Worm (Caenorhabditis elegans): ENCODE data around the gene F59E12.8.

The F59E12.8 gene

DNA sequence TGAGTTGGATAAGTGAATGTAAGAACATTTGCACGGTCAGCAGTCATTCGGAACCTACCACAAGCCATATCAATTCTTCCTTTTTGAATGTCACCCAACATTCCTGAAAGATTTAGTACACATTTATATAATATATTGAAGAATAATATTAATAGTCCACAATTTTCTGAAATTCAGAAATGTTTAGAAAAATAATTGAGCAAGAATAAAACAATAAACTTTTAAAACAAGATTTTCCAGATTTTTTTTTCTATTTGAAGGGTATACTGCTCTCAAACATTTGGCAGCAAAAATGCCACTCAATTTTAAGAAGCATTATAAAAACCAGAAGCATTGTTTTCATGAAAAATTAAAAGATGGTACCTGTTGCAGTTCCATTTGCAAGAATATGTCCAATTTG is at the start of gene F59E12.8:
Gene F59E12.8 (minus strand): TSS at position 101 of the 400 bp plus-strand sequence.
- no peak for TF ChIP-seq unc-120 (tag; optimal IDR thresholded peaks at IDR 0.05; ENCODE audit: poor library complexity, severe bottlenecking)
- TF ChIP-seq blmp-1 (tag; optimal IDR thresholded peaks at IDR 0.05): no peak
- no peak for TF ChIP-seq tbx-8 (GFP tag; optimal IDR thresholded peaks at IDR 0.05)
- no peak for TF ChIP-seq ztf-11 (tag; optimal IDR thresholded peaks at IDR 0.05)
- no peak for TF ChIP-seq mab-5 (tag; optimal IDR thresholded peaks at IDR 0.05)
- TF ChIP-seq unc-62 (GFP tag; optimal IDR thresholded peaks at IDR 0.05): no peak
- TF ChIP-seq drap-1 (GFP tag; optimal IDR thresholded peaks at IDR 0.05): no peak
- no peak for TF ChIP-seq lsy-2 (tag; optimal IDR thresholded peaks at IDR 0.05)
- no peak for TF ChIP-seq bed-3 (GFP tag; optimal IDR thresholded peaks at IDR 0.05)
- no peak for TF ChIP-seq zip-8 (tag; optimal IDR thresholded peaks at IDR 0.05)
- no peak for TF ChIP-seq nhr-28 (tag; optimal IDR thresholded peaks at IDR 0.05)
- TF ChIP-seq elt-1 (tag; optimal IDR thresholded peaks at IDR 0.05; ENCODE audit: borderline replicate concordance, insufficient read depth): no peak
- no peak for TF ChIP-seq elt-3 (tag; optimal IDR thresholded peaks at IDR 0.05)
- no peak for TF ChIP-seq lin-32 (GFP tag; optimal IDR thresholded peaks at IDR 0.05)
- no peak for TF ChIP-seq M03D4.4 (tag; optimal IDR thresholded peaks at IDR 0.05)

DNA sequence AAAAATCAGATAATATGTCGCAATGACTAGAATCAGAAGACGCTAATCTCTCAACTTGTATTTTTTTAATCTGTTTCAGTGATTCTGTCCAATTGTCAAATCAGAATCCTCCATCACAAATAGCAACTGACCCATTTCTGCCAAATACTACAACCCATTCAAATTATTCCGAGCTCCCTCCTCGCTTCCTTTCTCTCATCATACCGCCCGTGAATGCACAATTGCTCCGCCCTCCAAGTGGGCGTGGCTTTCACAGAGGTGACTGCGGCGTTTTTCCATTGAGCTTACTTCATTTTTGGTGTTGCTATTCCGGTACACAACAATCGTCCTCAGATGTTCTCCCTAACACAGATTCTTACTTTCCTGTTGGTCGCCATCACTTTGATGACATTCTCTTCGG is 44.0 kb upstream of the F59E12.8 start, which contains the start of gene flp-27:
Gene flp-27 (plus strand): TSS at position 301 of the 400 bp plus-strand sequence.
- TF ChIP-seq sem-2 (GFP tag; optimal IDR thresholded peaks at IDR 0.05) (no peak), ztf-11 (tag; optimal IDR thresholded peaks at IDR 0.05) (no peak), ceh-83 (GFP tag; optimal IDR thresholded peaks at IDR 0.05) (no peak), ham-2 (GFP tag; optimal IDR thresholded peaks at IDR 0.05) (no peak), ces-1 (GFP tag; optimal IDR thresholded peaks at IDR 0.05) (no peak), ceh-39 (tag; optimal IDR thresholded peaks at IDR 0.05) (no peak), tbx-8 (GFP tag; optimal IDR thresholded peaks at IDR 0.05) (no peak), unc-120 (tag; optimal IDR thresholded peaks at IDR 0.05; ENCODE audit: poor library complexity, severe bottlenecking) (no peak), nhr-2 (tag; optimal IDR thresholded peaks at IDR 0.05) (no peak), unc-62 (GFP tag; optimal IDR thresholded peaks at IDR 0.05) (no peak), cnd-1 (tag; optimal IDR thresholded peaks at IDR 0.05) (no peak), nhr-12 (tag; optimal IDR thresholded peaks at IDR 0.05) (no peak), flh-1 (GFP tag; optimal IDR thresholded peaks at IDR 0.05) (no peak), mep-1 (tag; optimal IDR thresholded peaks at IDR 0.05) (no peak), M03D4.4 (tag; optimal IDR thresholded peaks at IDR 0.05) (no peak), blmp-1 (tag; optimal IDR thresholded peaks at IDR 0.05) (no peak), unc-39 (tag; optimal IDR thresholded peaks at IDR 0.05) (no peak), elt-1 (tag; optimal IDR thresholded peaks at IDR 0.05; ENCODE audit: borderline replicate concordance, insufficient read depth) (no peak), ceh-43 (GFP tag; optimal IDR thresholded peaks at IDR 0.05) (no peak), lin-32 (GFP tag; optimal IDR thresholded peaks at IDR 0.05) (no peak)

DNA sequence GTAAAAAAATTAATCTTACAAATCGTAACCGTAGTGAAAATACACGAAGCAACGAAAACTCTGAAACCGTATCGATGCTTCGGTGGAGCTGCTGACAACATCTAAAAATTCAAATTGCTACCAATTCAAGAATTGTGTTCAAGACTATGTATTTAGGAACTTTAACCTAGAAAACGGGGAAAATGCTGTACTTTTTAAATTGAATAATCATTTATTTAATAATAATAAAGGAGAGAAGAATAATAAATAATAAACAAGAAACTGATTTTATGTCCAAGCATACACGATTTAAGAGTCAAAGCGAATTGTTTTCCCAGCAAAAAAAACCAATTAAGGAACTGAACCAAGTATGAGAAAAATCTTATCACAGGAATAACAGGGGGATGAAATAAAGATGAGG is 32.9 kb upstream of the F59E12.8 start, which contains the start of gene C25H3.17:
Gene C25H3.17 (minus strand): TSS at position 101 of the 400 bp plus-strand sequence.
- TF ChIP-seq nhr-12 (tag; optimal IDR thresholded peaks at IDR 0.05) (no peak), bed-3 (GFP tag; optimal IDR thresholded peaks at IDR 0.05) (no peak), nhr-76 (tag; optimal IDR thresholded peaks at IDR 0.05) (no peak), nhr-237 (tag; optimal IDR thresholded peaks at IDR 0.05) (no peak), ham-2 (GFP tag; optimal IDR thresholded peaks at IDR 0.05) (no peak), ces-1 (GFP tag; optimal IDR thresholded peaks at IDR 0.05) (no peak), tbx-8 (GFP tag; optimal IDR thresholded peaks at IDR 0.05) (no peak), lsy-2 (tag; optimal IDR thresholded peaks at IDR 0.05) (no peak)

DNA sequence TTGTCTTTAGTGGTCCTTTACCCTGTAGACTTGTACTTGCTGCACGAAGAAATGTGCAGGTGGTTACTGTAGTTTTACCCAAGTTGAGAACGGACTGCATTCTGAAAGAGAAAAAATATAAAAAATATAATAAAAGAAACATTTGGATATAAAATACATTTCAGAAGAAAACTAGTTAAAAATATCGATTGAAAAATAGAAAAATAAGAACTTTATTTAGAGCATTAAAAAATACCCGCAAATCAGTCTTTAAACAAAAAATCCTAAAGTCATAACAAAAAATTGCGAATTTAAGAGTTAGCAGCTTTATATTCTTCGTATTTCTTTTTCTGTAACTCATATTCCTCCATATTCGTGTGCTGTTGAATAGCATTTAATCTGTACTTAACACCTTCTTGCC is 32.1 kb upstream of the F59E12.8 start, which contains the start of gene C25H3.7:
Gene C25H3.7 (minus strand): TSS at position 101 of the 400 bp plus-strand sequence.
- TF ChIP-seq nhr-237 (tag; optimal IDR thresholded peaks at IDR 0.05) (no peak), ceh-83 (GFP tag; optimal IDR thresholded peaks at IDR 0.05) (no peak), tbx-8 (GFP tag; optimal IDR thresholded peaks at IDR 0.05) (no peak), elt-3 (tag; optimal IDR thresholded peaks at IDR 0.05) (no peak), mab-5 (tag; optimal IDR thresholded peaks at IDR 0.05) (no peak), ceh-39 (tag; optimal IDR thresholded peaks at IDR 0.05) (no peak)

DNA sequence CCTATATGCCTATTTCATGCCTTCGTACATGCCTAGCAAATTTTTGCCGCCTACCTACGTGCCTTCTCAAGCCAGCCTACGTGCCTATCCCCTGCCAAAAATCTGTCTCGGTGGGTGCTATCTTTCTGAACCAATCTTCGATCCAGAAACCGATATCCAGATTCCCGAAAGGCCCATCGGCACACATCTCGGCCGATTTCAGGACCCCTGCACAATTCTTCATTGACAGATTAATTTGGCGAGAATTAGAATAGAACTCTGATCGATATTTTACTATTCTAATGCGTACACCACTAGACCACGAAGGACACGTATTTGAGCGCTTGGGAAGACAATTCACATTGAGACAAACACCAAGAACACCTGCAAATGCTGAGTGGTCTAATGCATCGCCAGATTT is 30.8 kb upstream of the F59E12.8 start:
- TF ChIP-seq cnd-1 (tag; optimal IDR thresholded peaks at IDR 0.05) (no peak), snpc-4 (tag; optimal IDR thresholded peaks at IDR 0.05) (no peak), nhr-28 (tag; optimal IDR thresholded peaks at IDR 0.05) (no peak), tbx-8 (GFP tag; optimal IDR thresholded peaks at IDR 0.05) (no peak), sem-2 (GFP tag; optimal IDR thresholded peaks at IDR 0.05) (peak; percentile 50), elt-1 (tag; optimal IDR thresholded peaks at IDR 0.05; ENCODE audit: borderline replicate concordance, insufficient read depth) (peak; percentile 52), nhr-12 (tag; optimal IDR thresholded peaks at IDR 0.05) (no peak), mls-2 (tag; optimal IDR thresholded peaks at IDR 0.05) (no peak), flh-1 (GFP tag; optimal IDR thresholded peaks at IDR 0.05) (no peak), hlh-1 (tag; optimal IDR thresholded peaks at IDR 0.05) (no peak), drap-1 (GFP tag; optimal IDR thresholded peaks at IDR 0.05) (peak; percentile 55), nhr-237 (tag; optimal IDR thresholded peaks at IDR 0.05) (no peak), ceh-39 (tag; optimal IDR thresholded peaks at IDR 0.05) (peak; percentile 70)

Measured in whole organism, mixed stage, embryonic.